Fruit fly (Drosophila melanogaster): ENCODE results near the gene CG11756.

The CG11756 gene

DNA sequence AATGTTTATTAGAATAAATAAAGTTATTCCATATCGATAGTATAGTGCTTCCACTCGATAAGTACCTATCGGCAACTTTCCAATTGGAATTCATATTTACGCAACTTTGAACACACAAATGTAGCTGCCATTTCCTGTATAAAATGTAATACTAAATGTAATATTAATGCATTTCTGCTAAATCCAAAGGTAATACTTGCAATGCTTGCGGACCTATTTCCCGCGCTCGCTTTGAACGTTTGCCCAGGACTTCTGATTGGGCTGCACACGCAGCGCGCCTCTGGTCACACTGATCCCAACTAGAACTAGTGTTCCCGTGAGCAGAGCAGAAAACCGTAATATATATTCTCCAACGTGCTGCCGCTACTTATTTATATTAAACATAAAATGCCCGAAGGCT lies 21.5 kb downstream of the CG11756 start, which contains the start of gene dlg1 (continued):
- TF ChIP-seq CG32532 (GFP tag; IDR thresholded peaks at IDR 0.05) (no peak), CG9932 (GFP tag; IDR thresholded peaks at IDR 0.05) (no peak), CG4282 (GFP tag; optimal IDR thresholded peaks at IDR 0.05) (no peak), MESR4 (GFP tag; optimal IDR thresholded peaks at IDR 0.05) (no peak), luna (GFP tag; optimal IDR thresholded peaks at IDR 0.05) (no peak), Xbp1 (GFP tag; optimal IDR thresholded peaks at IDR 0.05) (no peak), dan (GFP tag; IDR thresholded peaks at IDR 0.05) (no peak), CG6175 (GFP tag; IDR thresholded peaks at IDR 0.05) (no peak), CG4424 (GFP tag; optimal IDR thresholded peaks at IDR 0.05) (no peak), zen2 (GFP tag; IDR thresholded peaks at IDR 0.05; ENCODE audit: partially characterized antibody) (peak; percentile 10; the same call in 1 of the 3 replicates), ase (GFP tag; IDR thresholded peaks at IDR 0.05) (no peak), Sox102F (GFP tag; optimal IDR thresholded peaks at IDR 0.05) (no peak), wdn (GFP tag; IDR thresholded peaks at IDR 0.05) (no peak), Spps (tag; optimal IDR thresholded peaks at IDR 0.05) (no peak), ash1 (GFP tag; optimal IDR thresholded peaks at IDR 0.05) (no peak), CG18619 (GFP tag; optimal IDR thresholded peaks at IDR 0.05) (no peak), CG6791 (GFP tag; IDR thresholded peaks at IDR 0.05; ENCODE audit: partially characterized antibody) (peak; percentile 49; the same call in 1 of the 3 replicates), zen (tag; optimal IDR thresholded peaks at IDR 0.05) (peak; percentile 11), NC2β (GFP tag; optimal IDR thresholded peaks at IDR 0.05) (no peak)

dm6 chrX:11370792-11371191 lies 22.9 kb downstream of the CG11756 start:
- no peak for TF ChIP-seq CG17359 (tag; optimal IDR thresholded peaks at IDR 0.05)
- TF ChIP-seq ranshi (GFP tag; IDR thresholded peaks at IDR 0.05), result 0 out of 2 replicates have a peak, but pooled peaks have one; percentile 41
- TF ChIP-seq B-H1 (GFP tag; IDR thresholded peaks at IDR 0.05), result 0 out of 3 replicates have a peak, but pooled peaks have one; percentile 10
- 0 out of 3 replicates have a peak, but pooled peaks have one; percentile 21 for TF ChIP-seq ci (GFP tag; IDR thresholded peaks at IDR 0.05)
- TF ChIP-seq wdn (GFP tag; IDR thresholded peaks at IDR 0.05), result peak; percentile 31; the same call in 1 of the 2 replicates
- TF ChIP-seq Spps (tag; optimal IDR thresholded peaks at IDR 0.05), result no peak
- TF ChIP-seq fd96Cb (tag; optimal IDR thresholded peaks at IDR 0.05), result no peak
- 0 out of 2 replicates have a peak, but pooled peaks have one; percentile 11 for TF ChIP-seq CG5953 (GFP tag; IDR thresholded peaks at IDR 0.05)
- peak; percentile 11 for TF ChIP-seq CG1603 (tag; optimal IDR thresholded peaks at IDR 0.05)
- TF ChIP-seq dimm (GFP tag; IDR thresholded peaks at IDR 0.05), result no peak
- TF ChIP-seq CG3847 (GFP tag; IDR thresholded peaks at IDR 0.05), result no peak
- peak; percentile 3 for TF ChIP-seq Meics (GFP tag; optimal IDR thresholded peaks at IDR 0.05)
- TF ChIP-seq prd (optimal IDR thresholded peaks at IDR 0.05), result no peak
- TF ChIP-seq prd (GFP tag; IDR thresholded peaks at IDR 0.05), result peak; percentile 70
- peak; percentile 39; the same call in 1 of the 2 replicates for TF ChIP-seq CG17328 (GFP tag; IDR thresholded peaks at IDR 0.05)
- TF ChIP-seq CG11456 (GFP tag; IDR thresholded peaks at IDR 0.05), result 0 out of 3 replicates have a peak, but pooled peaks have one; percentile 47
- TF ChIP-seq HmgZ (tag; optimal IDR thresholded peaks at IDR 0.05), result no peak
- TF ChIP-seq al (GFP tag; IDR thresholded peaks at IDR 0.05), result peak; percentile 40; the same call in 1 of the 2 replicates
- no peak for TF ChIP-seq pan (optimal IDR thresholded peaks at IDR 0.05)
- TF ChIP-seq pan (GFP tag; optimal IDR thresholded peaks at IDR 0.05 in 1 of 2, IDR thresholded peaks at IDR 0.05 in 1 of 2), result peak in 1 of 2 experiments; percentile 61
- no peak for TF ChIP-seq pzg (GFP tag; optimal IDR thresholded peaks at IDR 0.05)
- TF ChIP-seq Ptx1 (GFP tag; IDR thresholded peaks at IDR 0.05), result peak; percentile 52; the same call in 1 of the 2 replicates
- TF ChIP-seq bcd (GFP tag; optimal IDR thresholded peaks at IDR 0.05), result peak; percentile 15
- peak; percentile 39 for TF ChIP-seq CG12769 (tag; optimal IDR thresholded peaks at IDR 0.05)
- TF ChIP-seq nmo (GFP tag; optimal IDR thresholded peaks at IDR 0.05), result peak; percentile 28
- no peak for TF ChIP-seq dmrt99B (tag; optimal IDR thresholded peaks at IDR 0.05)
- peak; percentile 49 for TF ChIP-seq sisA (GFP tag; IDR thresholded peaks at IDR 0.05)
- TF ChIP-seq MBD-R2 (GFP tag; IDR thresholded peaks at IDR 0.05), result 0 out of 2 replicates have a peak, but pooled peaks have one; percentile 19
- peak; percentile 52 for TF ChIP-seq CG10366 (GFP tag; IDR thresholded peaks at IDR 0.05)
- TF ChIP-seq ttk (GFP tag; IDR thresholded peaks at IDR 0.05), result peak; percentile 42; the same call in 1 of the 2 replicates
- TF ChIP-seq CG34422 (GFP tag; IDR thresholded peaks at IDR 0.05), result peak; percentile 40; the same call in 1 of the 3 replicates
- peak; percentile 69 for TF ChIP-seq dysf (GFP tag; IDR thresholded peaks at IDR 0.05)
- TF ChIP-seq twi (tag; optimal IDR thresholded peaks at IDR 0.05), result no peak
- TF ChIP-seq Deaf1 (tag; optimal IDR thresholded peaks at IDR 0.05), result no peak
